Worm (Caenorhabditis elegans): ENCODE results near the gene F49E8.6.

Gene F49E8.6

ce11 chrIV:7580062-7580614 lies 25.7 kb upstream of the F49E8.6 start, which contains the start of the genes cec-5 and nol-10 (continued):
- no peak for TF ChIP-seq lag-1 (GFP tag; IDR thresholded peaks at IDR 0.05)
- TF ChIP-seq dpl-1 (GFP tag; optimal IDR thresholded peaks at IDR 0.05): peak; percentile 77
- peak; percentile 96 for TF ChIP-seq attf-3 (GFP tag; conservative IDR thresholded peaks at IDR 0.05)
- no peak for TF ChIP-seq sdz-38 (tag; optimal IDR thresholded peaks at IDR 0.05)
- TF ChIP-seq nhr-90 (tag; optimal IDR thresholded peaks at IDR 0.05): no peak
- TF ChIP-seq F55B11.4 (tag; optimal IDR thresholded peaks at IDR 0.05; ENCODE audit: borderline replicate concordance, insufficient read depth): no peak
- no peak for TF ChIP-seq F52B5.7 (tag; optimal IDR thresholded peaks at IDR 0.05)
- TF ChIP-seq let-526 (GFP tag; IDR thresholded peaks at IDR 0.05): no peak
- TF ChIP-seq hrde-1 (tag; optimal IDR thresholded peaks at IDR 0.05; ENCODE audit: borderline replicate concordance): peak; percentile 24
- TF ChIP-seq lin-54 (GFP tag; optimal IDR thresholded peaks at IDR 0.05): peak; percentile 95
- peak; percentile 99 for TF ChIP-seq madf-3 (GFP tag; IDR thresholded peaks at IDR 0.05)
- TF ChIP-seq aptf-2 (GFP tag; conservative IDR thresholded peaks at IDR 0.05): no peak
- no peak for TF ChIP-seq zfh-2 (GFP tag; conservative IDR thresholded peaks at IDR 0.05)
- no peak for TF ChIP-seq zim-3 (tag; optimal IDR thresholded peaks at IDR 0.05)
- TF ChIP-seq ztf-25 (GFP tag; IDR thresholded peaks at IDR 0.05): no peak
- TF ChIP-seq pbrm-1 (GFP tag; IDR thresholded peaks at IDR 0.05): peak; percentile 88
- TF ChIP-seq bed-1 (GFP tag; IDR thresholded peaks at IDR 0.05): no peak
- no peak for TF ChIP-seq mel-28 (tag; optimal IDR thresholded peaks at IDR 0.05; ENCODE audit: borderline replicate concordance)
- TF ChIP-seq ceh-79 (tag; optimal IDR thresholded peaks at IDR 0.05): no peak
- peak; percentile 90 for TF ChIP-seq ztf-18 (tag; optimal IDR thresholded peaks at IDR 0.05)
- TF ChIP-seq B0019.2 (GFP tag; conservative IDR thresholded peaks at IDR 0.05): peak; percentile 61; the same call in 1 of the 2 replicates
- TF ChIP-seq T07F8.4 (tag; optimal IDR thresholded peaks at IDR 0.05): peak; percentile 12
- peak; percentile 75 for TF ChIP-seq ekl-4 (GFP tag; IDR thresholded peaks at IDR 0.05)
- TF ChIP-seq tlf-1 (GFP tag; optimal IDR thresholded peaks at IDR 0.05): peak; percentile 73
- TF ChIP-seq hsf-1 (GFP tag; IDR thresholded peaks at IDR 0.05): 0 out of 2 replicates have a peak, but pooled peaks have one; percentile 26
- TF ChIP-seq sptf-2 (GFP tag; optimal IDR thresholded peaks at IDR 0.05): no peak
- TF ChIP-seq egrh-3 (GFP tag; IDR thresholded peaks at IDR 0.05): 0 out of 2 replicates have a peak, but pooled peaks have one; percentile 46
- TF ChIP-seq die-1 (tag; optimal IDR thresholded peaks at IDR 0.05): no peak
- peak; percentile 81 for TF ChIP-seq mcd-1 (GFP tag; IDR thresholded peaks at IDR 0.05)
- no peak; the same call in 1 of the 2 replicates for TF ChIP-seq dox-1 (GFP tag; IDR thresholded peaks at IDR 0.05)
- TF ChIP-seq ztf-6 (GFP tag; IDR thresholded peaks at IDR 0.05): no peak
- TF ChIP-seq sea-2 (GFP tag; IDR thresholded peaks at IDR 0.05): no peak
- no peak for TF ChIP-seq Y67H2A.10 (GFP tag; conservative IDR thresholded peaks at IDR 0.05)
- TF ChIP-seq ceh-27 (GFP tag; optimal IDR thresholded peaks at IDR 0.05): peak; percentile 90
- TF ChIP-seq rpc-1 (optimal IDR thresholded peaks at IDR 0.05): no peak
- TF ChIP-seq rpc-1 (tag; optimal IDR thresholded peaks at IDR 0.05): peak; percentile 0
- peak; percentile 72; the same call in 1 of the 2 replicates for TF ChIP-seq C17E4.6 (GFP tag; IDR thresholded peaks at IDR 0.05)
- TF ChIP-seq snpc-1.1 (tag; optimal IDR thresholded peaks at IDR 0.05; ENCODE audit: insufficient read depth): peak; percentile 78
- TF ChIP-seq gei-17 (GFP tag; optimal IDR thresholded peaks at IDR 0.05): no peak
- peak; percentile 93 for TF ChIP-seq D2030.7 (GFP tag; IDR thresholded peaks at IDR 0.05)
- peak; percentile 30 for TF ChIP-seq repo-1 (tag; optimal IDR thresholded peaks at IDR 0.05)
- TF ChIP-seq chd-7 (tag; optimal IDR thresholded peaks at IDR 0.05): no peak
- TF ChIP-seq tbp1 (GFP tag; optimal IDR thresholded peaks at IDR 0.05): peak; percentile 74
- TF ChIP-seq ZK185.1 (tag; optimal IDR thresholded peaks at IDR 0.05; ENCODE audit: poor library complexity, severe bottlenecking): no peak
- peak; percentile 31 to 77 (median 46) for TF ChIP-seq lin-35 (GFP tag; optimal IDR thresholded peaks at IDR 0.05)
- TF ChIP-seq F23B12.7 (tag; optimal IDR thresholded peaks at IDR 0.05; ENCODE audit: insufficient read depth): peak; percentile 75
- no peak for TF ChIP-seq lin-26 (GFP tag; IDR thresholded peaks at IDR 0.05)
- TF ChIP-seq madf-6 (GFP tag; IDR thresholded peaks at IDR 0.05): peak; percentile 82

All from whole organism, young adult.